Worm (Caenorhabditis elegans) whole organism, late embryonic: ENCODE results near the gene atp-5.

Experiments used
- ceh-14 ChIP-seq: sonication (generic microtip); optimal IDR thresholded peaks from 2 replicates; lab custom pipeline; 2016; ENCODE audit warnings: missing genotype, missing genetic modification characterization, missing compliant biosample characterization
- ceh-18 ChIP-seq: sonication (generic microtip); optimal IDR thresholded peaks from 2 replicates; lab custom pipeline; 2016; ENCODE audit warnings: missing genetic modification characterization, missing compliant biosample characterization
- ceh-19 ChIP-seq: fragments of 200-800 bp; sonication (Bioruptor generic); optimal IDR thresholded peaks from 2 replicates; lab custom pipeline; 2018; ENCODE audit warnings: mild to moderate bottlenecking, missing genetic modification characterization, missing compliant biosample characterization
- ceh-22 ChIP-seq: sonication (generic microtip); optimal IDR thresholded peaks from 2 replicates; lab custom pipeline; 2017; ENCODE audit warnings: missing biosample characterization, missing genetic modification characterization
- ceh-31 ChIP-seq: sonication (generic microtip); optimal IDR thresholded peaks from 2 replicates; lab custom pipeline; 2016; ENCODE audit warnings: missing genetic modification characterization, missing compliant biosample characterization
- ceh-45 ChIP-seq: fragments of 200-800 bp; sonication (Bioruptor generic); IDR thresholded peaks from 2 replicates; pipeline ENCODE4 v1.3.6; 2022; ENCODE audit warnings: missing genetic modification reagents, missing genetic modification characterization, missing compliant biosample characterization
- ets-4 ChIP-seq: sonication (generic microtip); optimal IDR thresholded peaks from 2 replicates; lab custom pipeline; 2016; ENCODE audit warnings: missing genetic modification characterization, missing compliant biosample characterization
- eyg-1 ChIP-seq: sonication (generic microtip); optimal IDR thresholded peaks from 2 replicates; lab custom pipeline; 2016; ENCODE audit warnings: missing genotype, missing genetic modification characterization, missing compliant biosample characterization
- fax-1 ChIP-seq: sonication (generic microtip); optimal IDR thresholded peaks from 2 replicates; lab custom pipeline; 2016; ENCODE audit warnings: missing genotype, missing genetic modification characterization, missing compliant biosample characterization
- fkh-6 ChIP-seq: sonication (generic microtip); optimal IDR thresholded peaks from 2 replicates; lab custom pipeline; 2016; ENCODE audit warnings: missing genetic modification characterization, missing compliant biosample characterization
- hlh-13 ChIP-seq: fragments of 200-800 bp; sonication (Bioruptor generic); optimal IDR thresholded peaks from 2 replicates; lab custom pipeline; 2018; ENCODE audit warnings: mild to moderate bottlenecking, missing genetic modification characterization, missing compliant biosample characterization
- hlh-15 ChIP-seq: sonication (generic microtip); optimal IDR thresholded peaks from 2 replicates; lab custom pipeline; 2016; ENCODE audit warnings: missing genetic modification characterization, missing compliant biosample characterization
- hlh-6 ChIP-seq: sonication (generic microtip); optimal IDR thresholded peaks from 2 replicates; lab custom pipeline; 2016; ENCODE audit warnings: missing genotype, missing genetic modification characterization, missing compliant biosample characterization
- mec-3 ChIP-seq: sonication (generic microtip); optimal IDR thresholded peaks from 2 replicates; lab custom pipeline; 2016; ENCODE audit warnings: borderline replicate concordance, missing genetic modification characterization, missing compliant biosample characterization
- nfya-1 ChIP-seq: sonication (generic microtip); optimal IDR thresholded peaks from 2 replicates; lab custom pipeline; 2017; ENCODE audit warnings: missing genetic modification characterization, mild to moderate bottlenecking, missing compliant biosample characterization, antibody characterized with exemption, moderate library complexity
- nhr-11 ChIP-seq: fragments of 150-350 bp; optimal IDR thresholded peaks from 2 replicates; lab custom pipeline; 2014; ENCODE audit warnings: missing biosample characterization, missing genetic modification characterization
- odd-2 ChIP-seq: sonication (generic microtip); optimal IDR thresholded peaks from 2 replicates; lab custom pipeline; 2017; ENCODE audit warnings: antibody characterized with exemption, mild to moderate bottlenecking, missing genetic modification characterization, missing compliant biosample characterization
- pag-3 ChIP-seq: sonication (generic microtip); optimal IDR thresholded peaks from 2 replicates; lab custom pipeline; 2016; ENCODE audit warnings: missing compliant biosample characterization, missing genetic modification characterization, borderline replicate concordance
- pax-1 ChIP-seq: fragments of 150-350 bp; optimal IDR thresholded peaks from 2 replicates; lab custom pipeline; 2014; ENCODE audit warnings: missing biosample characterization, missing genetic modification characterization
- rnt-1 ChIP-seq: sonication (generic microtip); optimal IDR thresholded peaks from 2 replicates; lab custom pipeline; 2016; ENCODE audit warnings: missing genetic modification characterization, missing compliant biosample characterization
- tbx-2 ChIP-seq: sonication (generic microtip); optimal IDR thresholded peaks from 2 replicates; lab custom pipeline; 2016; ENCODE audit warnings: missing genetic modification characterization, missing compliant biosample characterization
- unc-42 ChIP-seq: sonication (generic microtip); optimal IDR thresholded peaks from 2 replicates; lab custom pipeline; 2016; ENCODE audit warnings: missing genotype, missing genetic modification characterization, missing compliant biosample characterization
- unc-55 ChIP-seq: sonication (generic microtip); optimal IDR thresholded peaks from 2 replicates; lab custom pipeline; 2017; ENCODE audit warnings: missing biosample characterization, missing genetic modification reagents, missing genetic modification characterization
- unc-86 ChIP-seq: sonication (generic microtip); optimal IDR thresholded peaks from 2 replicates; lab custom pipeline; 2016; ENCODE audit warnings: missing genetic modification characterization, missing compliant biosample characterization

atp-5 gene

DNA sequence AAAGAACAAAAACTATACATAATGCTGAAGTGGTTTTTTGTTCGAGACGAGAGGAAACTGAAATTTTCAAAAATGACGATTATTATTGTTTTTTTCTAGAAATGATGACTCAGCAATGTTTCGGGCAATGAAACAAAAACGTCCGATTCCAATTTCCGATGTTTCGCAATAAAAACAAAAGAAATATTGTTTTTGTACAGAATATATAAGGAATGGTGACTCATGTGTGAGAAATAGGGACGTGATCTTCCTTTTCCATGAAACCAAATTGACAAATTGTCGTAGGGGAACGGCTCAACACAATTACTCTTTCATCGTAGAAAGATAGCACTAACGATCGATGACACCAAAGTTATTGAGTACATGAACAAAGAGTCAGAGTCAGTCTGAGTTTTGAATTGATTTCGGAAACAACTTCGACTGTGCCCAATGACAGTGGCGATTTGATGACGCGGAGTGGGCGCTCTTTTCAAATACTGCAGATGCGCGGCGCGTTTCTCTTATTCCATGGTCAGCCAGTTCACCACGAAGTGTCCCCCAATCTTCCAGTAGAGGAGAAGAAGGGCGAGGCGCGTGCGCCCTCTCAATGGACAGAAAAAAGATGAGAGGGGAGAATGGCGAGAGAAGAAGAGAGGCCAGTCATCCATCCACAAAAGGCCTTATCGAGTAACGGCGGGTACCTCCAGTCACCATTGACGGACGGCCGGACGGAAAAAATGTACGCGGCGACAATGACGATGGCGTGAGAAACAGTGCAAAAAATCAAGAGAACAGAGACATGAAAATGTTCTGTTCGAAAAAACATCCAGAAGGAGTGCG, 48.2 kb downstream of the atp-5 start (continued):
- TF ChIP-seq hlh-6 (tag; lab: Kevin White, UChicago) = peak; percentile 32
- TF ChIP-seq ceh-18 (tag; lab: Kevin White, UChicago) = peak; percentile 13
- TF ChIP-seq ceh-31 = peak; percentile 31
- TF ChIP-seq fax-1 (tag; lab: Kevin White, UChicago) = no peak
- TF ChIP-seq, all 69 proteins: peak for 8

DNA sequence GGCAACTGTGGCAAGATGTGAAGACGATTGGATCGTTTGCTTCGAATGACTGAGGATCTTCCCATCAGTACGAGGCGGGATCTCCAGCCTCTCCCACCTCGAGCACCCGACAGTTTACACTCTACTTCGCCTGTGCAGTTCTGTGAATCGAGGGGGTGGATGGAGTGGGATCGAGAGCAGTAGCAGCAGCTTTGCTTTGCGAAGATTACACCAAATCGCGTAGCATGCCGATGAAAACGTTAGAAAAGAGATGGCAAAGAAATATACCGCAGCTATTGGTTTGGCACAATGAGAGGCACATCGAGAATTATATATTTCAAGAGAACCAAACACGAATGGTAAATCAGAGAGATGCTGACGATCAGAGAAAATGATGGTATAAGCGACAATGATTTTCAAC, 49.2 kb downstream of the atp-5 start, which contains the start of gene act-3:
TSS of gene act-3 (minus strand) at position 51 of the 400 bp plus-strand sequence.
- TF ChIP-seq tbx-2 (tag; lab: Kevin White, UChicago) (no peak), ceh-18 (tag; lab: Kevin White, UChicago) (peak; percentile 92), unc-55 (peak; percentile 27), hlh-6 (tag; lab: Kevin White, UChicago) (no peak), hlh-15 (no peak), fax-1 (tag; lab: Kevin White, UChicago) (no peak), nhr-11 (tag; lab: Kevin White, UChicago) (no peak), mec-3 (tag; lab: Kevin White, UChicago) (no peak), pag-3 (no peak), ceh-14 (tag; lab: Kevin White, UChicago) (no peak), eyg-1 (tag; lab: Kevin White, UChicago) (no peak), unc-86 (tag; lab: Kevin White, UChicago) (no peak), nfya-1 (tag; lab: Kevin White, UChicago) (peak; percentile 53), ets-4 (tag; lab: Kevin White, UChicago) (no peak), ceh-22 (tag; lab: Kevin White, UChicago) (no peak), ceh-19 (no peak), hlh-13 (GFP tag; lab: Kevin White, UChicago) (no peak), unc-42 (no peak), pax-1 (tag; lab: Kevin White, UChicago) (no peak), rnt-1 (tag; lab: Kevin White, UChicago) (peak; percentile 67), fkh-6 (tag; lab: Kevin White, UChicago) (no peak), ceh-45 (GFP tag; lab: Robert Waterston, UW) (no peak)
- TF ChIP-seq, all 69 proteins: peak for 4

DNA sequence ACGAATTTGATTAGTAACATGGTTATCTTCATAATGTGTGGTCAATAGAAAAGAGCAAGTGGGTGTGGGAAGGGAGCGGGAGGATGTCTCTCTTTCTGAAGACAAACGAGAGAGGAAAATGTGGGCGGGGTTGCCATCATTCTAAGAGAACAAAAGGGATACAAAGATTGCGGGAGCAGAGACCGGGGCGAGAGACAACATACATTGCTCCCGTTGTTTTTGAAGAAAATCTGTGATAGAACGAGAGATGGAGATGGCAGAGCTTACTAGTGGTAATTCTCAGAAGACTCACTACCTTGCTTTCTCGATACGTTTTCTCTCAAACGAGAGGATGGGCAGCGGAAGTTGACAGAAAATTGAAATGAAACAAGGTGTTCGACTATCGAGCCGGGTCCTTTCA, 50.3 kb downstream of the atp-5 start:
- TF ChIP-seq ceh-18 (tag; lab: Kevin White, UChicago) = peak; percentile 4
- TF ChIP-seq unc-55 = peak; percentile 2
- no peak for TF ChIP-seq odd-2 (tag; lab: Kevin White, UChicago)
